Worm (Caenorhabditis elegans) whole organism, L1 larva: Measurements from ENCODE around the gene Y37A1B.7.

Source experiments
- ceh-90 ChIP-seq: sonication (generic microtip); optimal IDR thresholded peaks from 2 replicates; lab custom pipeline; 2016; ENCODE audit warnings: missing genetic modification characterization, missing compliant biosample characterization
- ces-1 ChIP-seq: fragments of 150-350 bp; optimal IDR thresholded peaks from 2 replicates; lab custom pipeline; 2014; ENCODE audit warnings: missing biosample characterization, missing genetic modification reagents, missing genetic modification characterization
- efl-1 ChIP-seq, 4 experiments: fragments of 150-350 bp; optimal IDR thresholded peaks in 3 of 4; peaks in 1 of 4; 1 replicate in 1 of 4; 2 replicates in 3 of 4; lab custom pipeline; 2014; ENCODE audit warnings: missing biosample characterization in 2 of 4, missing genetic modification characterization in 2 of 4, missing genetic modification reagents in 2 of 4
- ets-5 ChIP-seq: fragments of 200-800 bp; sonication (Bioruptor generic); IDR thresholded peaks from 2 replicates; pipeline ENCODE4 v1.3.6; 2022; ENCODE audit warnings: missing genetic modification characterization, missing compliant biosample characterization
- lin-39 ChIP-seq: fragments of 150-350 bp; optimal IDR thresholded peaks from 2 replicates; lab custom pipeline; 2014; ENCODE audit warnings: missing biosample characterization, missing genetic modification reagents, missing genetic modification characterization
- mep-1 ChIP-seq: fragments of 150-350 bp; optimal IDR thresholded peaks from 2 replicates; lab custom pipeline; 2014; ENCODE audit warnings: missing biosample characterization, missing genetic modification characterization
- nhr-28 ChIP-seq: fragments of 150-350 bp; optimal IDR thresholded peaks from 2 replicates; lab custom pipeline; 2014; ENCODE audit warnings: missing biosample characterization, missing genetic modification characterization
- nhr-76 ChIP-seq: sonication (generic microtip); optimal IDR thresholded peaks from 2 replicates; lab custom pipeline; 2017; ENCODE audit warnings: missing biosample characterization, missing genetic modification characterization
- pqm-1 ChIP-seq: sonication (generic microtip); optimal IDR thresholded peaks from 3 replicates; lab custom pipeline; 2017; ENCODE audit warnings: missing biosample characterization, missing genetic modification characterization
- sptf-1 ChIP-seq: fragments of 150-350 bp; optimal IDR thresholded peaks from 2 replicates; lab custom pipeline; 2014; ENCODE audit warnings: missing biosample characterization, missing genetic modification characterization
- tbx-2 ChIP-seq: sonication (generic microtip); optimal IDR thresholded peaks from 2 replicates; lab custom pipeline; 2016; ENCODE audit warnings: missing genetic modification characterization, missing compliant biosample characterization

ce11 chrIV:14070992-14071289 is 27.4 kb upstream of the Y37A1B.7 start:
- no peak for TF ChIP-seq nhr-76 (tag; lab: Kevin White, UChicago)
- TF ChIP-seq ets-5 = no peak
- TF ChIP-seq ces-1 (GFP tag; lab: Kevin White, UChicago) = no peak
- TF ChIP-seq mep-1 (tag; lab: Kevin White, UChicago) = peak; percentile 91
- TF ChIP-seq nhr-28 = no peak
- TF ChIP-seq sptf-1 (tag; lab: Kevin White, UChicago) = no peak
- no peak for TF ChIP-seq pqm-1 (tag; lab: Kevin White, UChicago)
- peak; percentile 90 to 97 for TF ChIP-seq efl-1 (optimal IDR thresholded peaks at IDR 0.05; lab: Kevin White, UChicago)
- TF ChIP-seq efl-1 (GFP tag; optimal IDR thresholded peaks at IDR 0.05 in 1 of 2; lab: Kevin White, UChicago) = peak; percentile 80 to 97
- peak; percentile 86 for TF ChIP-seq tbx-2 (tag; lab: Kevin White, UChicago)
- peak; percentile 54 for TF ChIP-seq lin-39 (tag; lab: Kevin White, UChicago)
- TF ChIP-seq ceh-90 = no peak
